Worm (Caenorhabditis elegans) whole organism, dauer: ENCODE results near the gene Y105C5B.1413.

Source experiments
- unc-62 ChIP-seq: sonication (generic microtip); optimal IDR thresholded peaks from 2 replicates; lab custom pipeline; 2017; ENCODE audit warnings: missing biosample characterization, missing genetic modification reagents, missing genetic modification characterization

Y105C5B.1413 gene

ce11 chrIV:16176808-16177207 lies 7.6 kb downstream of the Y105C5B.1413 start:
- TF ChIP-seq unc-62 (GFP tag; lab: Kevin White, UChicago) = no peak

ce11 chrIV:16172786-16173371 lies 11.5 kb downstream of the Y105C5B.1413 start:
- TF ChIP-seq unc-62 (GFP tag; lab: Kevin White, UChicago) = no peak

DNA sequence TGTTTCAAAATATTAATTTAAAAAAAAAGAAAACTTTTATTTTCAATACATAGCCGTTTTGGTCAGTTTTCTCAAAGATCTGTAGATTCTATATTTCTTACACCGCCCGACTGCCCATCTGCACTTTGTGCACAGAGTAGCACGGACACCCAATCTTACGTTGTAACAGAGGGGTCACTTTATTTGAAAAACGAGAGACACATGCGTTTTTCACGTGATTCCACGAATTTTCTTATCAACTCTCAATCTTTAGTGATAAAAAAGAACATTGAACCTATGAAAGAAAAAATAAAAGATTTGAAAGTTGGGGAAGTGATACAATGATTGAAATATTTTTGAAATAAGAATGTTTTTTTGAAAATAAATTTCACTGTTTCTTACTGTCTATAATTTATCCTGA lies 13.1 kb downstream of the Y105C5B.1413 start:
- no peak for TF ChIP-seq unc-62 (GFP tag; lab: Kevin White, UChicago)

DNA sequence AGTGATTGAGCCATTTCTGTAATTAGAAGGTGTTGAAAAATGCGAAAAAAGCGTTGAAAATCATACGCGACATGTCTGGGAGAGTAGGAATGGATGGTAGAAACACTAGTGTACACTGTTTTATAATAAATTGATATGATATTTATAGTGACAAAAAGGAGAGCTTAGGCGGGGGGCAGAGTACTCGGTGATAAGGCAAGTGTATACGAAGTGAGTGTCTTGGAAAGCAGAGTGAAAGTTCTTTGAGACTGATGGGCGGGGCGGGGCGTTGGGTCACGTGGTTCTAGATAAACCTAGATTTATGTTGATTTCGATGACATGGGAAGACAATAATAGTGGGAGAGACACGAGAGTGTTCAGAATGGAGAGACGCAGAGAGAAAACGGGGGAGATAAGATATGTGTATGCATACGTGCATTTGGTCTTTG lies 13.8 kb downstream of the Y105C5B.1413 start, which contains the start of gene gln-3:
Gene gln-3 (minus strand): TSS at position 73 of the 428 bp plus-strand sequence.
- TF ChIP-seq unc-62 (GFP tag; lab: Kevin White, UChicago) = no peak

- no peak for TF ChIP-seq unc-62 (GFP tag; lab: Kevin White, UChicago)
These were observed 14.8 kb downstream of the Y105C5B.1413 start for ce11 chrIV:16169443-16170105.

DNA sequence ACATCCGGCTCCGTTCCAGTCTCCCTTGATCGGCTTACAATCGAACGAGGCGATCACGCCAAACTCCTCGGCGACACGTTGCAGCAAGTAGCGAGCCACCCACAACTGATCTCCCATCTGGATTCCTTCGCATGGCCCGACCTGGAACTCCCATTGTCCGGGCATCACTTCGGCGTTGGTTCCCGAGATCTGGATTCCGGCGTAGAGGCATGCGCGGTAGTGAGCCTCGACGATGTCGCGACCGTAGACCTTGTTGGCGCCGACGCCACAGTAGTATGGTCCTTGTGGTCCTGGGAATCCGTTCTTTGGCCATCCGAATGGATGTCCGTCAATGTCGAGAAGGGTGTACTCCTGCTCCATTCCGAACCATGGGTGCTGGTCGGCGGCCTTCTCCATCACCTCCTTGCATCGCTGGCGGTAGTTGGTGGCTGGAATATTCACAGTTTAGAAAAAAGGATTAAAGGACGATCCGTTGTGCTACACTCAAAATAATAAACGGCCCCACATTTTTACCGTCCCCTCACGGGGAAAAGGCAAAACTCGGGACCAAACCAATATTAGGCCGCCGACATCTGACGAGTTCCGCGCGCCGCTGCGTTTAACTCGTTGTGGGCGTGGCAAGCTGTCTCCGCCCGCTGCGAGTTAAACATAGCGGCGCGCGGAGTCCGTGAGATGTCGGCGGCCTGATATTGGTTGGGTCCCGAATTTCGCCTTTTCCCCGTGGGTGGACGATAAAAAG lies 15.6 kb downstream of the Y105C5B.1413 start:
- no peak for TF ChIP-seq unc-62 (GFP tag; lab: Kevin White, UChicago)

DNA sequence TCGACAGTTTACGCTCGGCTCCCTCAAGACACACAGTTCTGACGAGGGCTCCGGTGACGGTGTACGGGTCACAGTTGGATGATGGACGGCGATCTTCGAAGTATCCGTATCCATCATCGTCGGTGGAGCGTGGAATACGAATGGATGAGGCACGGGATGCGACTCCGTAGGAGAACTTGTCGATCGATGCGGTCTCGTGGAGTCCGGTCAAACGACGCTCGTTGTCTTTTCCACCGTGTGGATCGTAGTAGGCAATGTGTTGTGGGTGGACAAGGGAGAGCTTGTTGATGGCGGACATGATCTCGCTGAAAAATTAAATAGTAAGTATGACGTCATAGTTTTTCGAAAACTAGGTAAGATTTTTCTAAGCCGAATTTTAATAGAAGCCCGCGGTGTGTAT lies 16.5 kb downstream of the Y105C5B.1413 start:
- no peak for TF ChIP-seq unc-62 (GFP tag; lab: Kevin White, UChicago)

- no peak for TF ChIP-seq unc-62 (GFP tag; lab: Kevin White, UChicago)
These were observed 37.4 kb downstream of the Y105C5B.1413 start, which contains the start of gene Y105C5B.25 for ce11 chrIV:16147055-16147454. Gene Y105C5B.25 (minus strand): TSS chrIV:16147155.

DNA sequence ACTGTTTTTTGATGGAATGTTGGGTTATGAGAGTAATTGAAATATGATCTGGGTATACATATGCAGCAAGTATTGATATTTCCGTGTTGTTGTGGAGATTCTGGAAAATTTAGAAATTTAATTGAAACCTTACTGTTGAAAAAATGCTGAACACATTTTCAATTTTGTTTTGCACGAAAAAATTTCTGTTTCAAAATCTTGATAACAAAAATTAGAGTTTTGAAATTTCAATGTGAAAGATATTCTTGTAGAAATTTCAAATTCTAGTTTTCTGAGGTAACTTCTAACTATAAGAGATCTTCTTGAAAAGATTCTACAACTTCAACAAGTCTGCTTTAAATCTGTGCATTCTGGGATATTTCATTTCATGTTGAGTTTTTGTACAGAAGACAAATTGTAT lies 38.4 kb downstream of the Y105C5B.1413 start:
- no peak for TF ChIP-seq unc-62 (GFP tag; lab: Kevin White, UChicago)

DNA sequence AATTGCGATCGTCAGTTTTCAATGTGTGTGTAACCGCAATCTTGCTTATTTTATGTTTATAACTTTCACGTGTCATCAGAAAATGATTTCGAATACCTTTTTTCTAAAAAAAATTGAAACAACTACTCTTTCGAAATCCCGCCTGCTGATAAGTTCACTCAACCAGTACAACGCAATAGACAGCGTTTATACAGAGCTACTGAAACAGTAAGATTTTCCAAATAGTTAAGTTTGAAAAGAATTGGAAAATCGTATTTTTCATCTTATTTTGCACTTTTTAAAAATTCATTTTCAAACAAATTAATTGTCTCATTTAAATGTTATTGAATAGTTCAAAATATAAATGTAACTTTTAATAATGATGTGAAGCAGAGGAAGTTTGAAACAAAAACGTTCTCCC lies 45.7 kb downstream of the Y105C5B.1413 start:
- no peak for TF ChIP-seq unc-62 (GFP tag; lab: Kevin White, UChicago)
